Fruit fly (Drosophila melanogaster): ENCODE results near the gene CG15930.

dm6 chrX:5349899-5350575 lies 32.9 kb upstream of the CG15930 start:
- TF ChIP-seq CG8478 (optimal IDR thresholded peaks at IDR 0.05) (no peak), CTCF (optimal IDR thresholded peaks at IDR 0.05) (no peak)
